Fruit fly (Drosophila melanogaster): Measurements from ENCODE around the gene Pglym87.

dm6 chr3R:12260669-12261068 lies 28.1 kb upstream of the Pglym87 start, which contains the start of gene CG44038:
- no peak for TF ChIP-seq CG33017 (tag; optimal IDR thresholded peaks at IDR 0.05)
- no peak for TF ChIP-seq CG11617 (GFP tag; optimal IDR thresholded peaks at IDR 0.05)
- no peak for TF ChIP-seq toe (GFP tag; optimal IDR thresholded peaks at IDR 0.05)
- TF ChIP-seq CG5204 (GFP tag; optimal IDR thresholded peaks at IDR 0.05), result no peak
- TF ChIP-seq pad (GFP tag; optimal IDR thresholded peaks at IDR 0.05), result no peak
- TF ChIP-seq cic (GFP tag; optimal IDR thresholded peaks at IDR 0.05), result no peak
- TF ChIP-seq ovo (GFP tag; optimal IDR thresholded peaks at IDR 0.05), result no peak
- TF ChIP-seq Clk (GFP tag; optimal IDR thresholded peaks at IDR 0.05), result no peak
- no peak for TF ChIP-seq CG1620 (GFP tag; optimal IDR thresholded peaks at IDR 0.05)
- TF ChIP-seq kay (GFP tag; ENCODE audit: borderline replicate concordance), result no peak

All from whole organism, adult.